Worm (Caenorhabditis elegans): ENCODE data around the gene F26G1.1.

Gene F26G1.1

DNA sequence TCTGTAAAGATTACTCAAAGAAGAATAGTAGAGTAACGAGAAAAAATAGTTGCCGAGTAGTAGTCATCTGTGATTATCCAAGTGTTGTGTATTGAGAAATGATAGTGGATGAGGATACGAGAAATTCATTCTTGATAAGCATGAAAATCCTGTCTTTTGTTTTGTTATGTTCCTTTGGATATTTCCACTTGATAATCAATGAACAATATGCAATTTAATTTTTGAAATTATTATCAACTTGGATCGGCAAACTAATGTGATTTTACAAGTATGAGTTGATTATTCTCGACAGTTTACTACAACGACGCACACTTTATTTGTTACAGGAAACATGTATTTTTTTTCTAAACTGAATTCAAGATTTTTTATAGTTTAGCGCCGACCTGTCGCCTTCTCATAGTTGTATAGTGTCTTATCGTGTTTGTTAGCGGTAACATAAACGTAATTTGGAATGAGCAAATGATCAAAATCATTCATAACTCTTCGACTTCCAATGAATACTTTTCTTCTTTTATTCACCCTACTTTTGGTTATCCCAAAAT is 17.5 kb upstream of the F26G1.1 start, which contains the start of the genes F26G1.9 and F26G1.10:
Gene F26G1.9, minus strand, starts transcription at position 101 of the 542 bp plus-strand sequence.
Gene F26G1.10, plus strand, starts transcription at position 492 of the 542 bp plus-strand sequence.
- TF ChIP-seq lin-13 (GFP tag; optimal IDR thresholded peaks at IDR 0.05) (no peak), aha-1 (tag) (peak; percentile 22)

DNA sequence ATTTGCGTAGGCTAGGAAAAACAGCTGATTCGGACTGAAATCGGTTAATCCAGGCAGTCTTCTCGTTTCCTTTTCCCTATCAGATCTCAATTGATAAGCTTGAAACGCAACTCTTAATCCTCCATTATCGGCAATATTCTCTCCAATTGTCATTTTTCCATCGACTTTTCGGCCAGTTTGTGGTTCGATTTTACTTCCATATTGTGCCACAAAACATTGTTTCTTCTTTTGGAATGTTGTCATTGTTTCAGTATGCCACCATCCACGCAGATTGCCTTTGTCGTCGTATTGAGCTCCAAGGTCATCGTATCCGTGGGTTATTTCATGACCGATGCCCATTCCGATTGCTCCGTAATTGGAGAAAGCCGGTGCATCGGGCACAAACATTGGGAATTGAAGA is 15.6 kb upstream of the F26G1.1 start:
- TF ChIP-seq unc-62 (GFP tag; optimal IDR thresholded peaks at IDR 0.05 in 1 of 2) (peak in 1 of 2 experiments; percentile 96), unc-62 (tag; optimal IDR thresholded peaks at IDR 0.05) (no peak), F49E8.2 (tag; optimal IDR thresholded peaks at IDR 0.05; ENCODE audit: borderline replicate concordance) (no peak), mes-2 (tag; optimal IDR thresholded peaks at IDR 0.05; ENCODE audit: poor library complexity, severe bottlenecking) (no peak), dmd-9 (GFP tag; IDR thresholded peaks at IDR 0.05) (no peak)

- TF ChIP-seq dve-1 (tag; optimal IDR thresholded peaks at IDR 0.05; ENCODE audit: insufficient read depth), result peak; percentile 62
- peak; percentile 86 for TF ChIP-seq pqm-1 (tag; optimal IDR thresholded peaks at IDR 0.05)
- peak; percentile 42 for TF ChIP-seq hlh-11 (tag; optimal IDR thresholded peaks at IDR 0.05)
- TF ChIP-seq nhr-111 (GFP tag; optimal IDR thresholded peaks at IDR 0.05), result no peak
- TF ChIP-seq daf-16 (GFP tag; optimal IDR thresholded peaks at IDR 0.05), result no peak
- TF ChIP-seq daf-16 (tag; optimal IDR thresholded peaks at IDR 0.05), result peak; percentile 73
Observed at ce11 chrII:4776933-4777332, 14.5 kb upstream of the F26G1.1 start, which contains the start of gene F26G1.11. Gene F26G1.11 (plus strand): TSS chrII:4777137.

- no peak for TF ChIP-seq ces-1 (GFP tag; optimal IDR thresholded peaks at IDR 0.05)
- TF ChIP-seq nhr-10 (tag; optimal IDR thresholded peaks at IDR 0.05), result no peak
- TF ChIP-seq egl-27 (tag; optimal IDR thresholded peaks at IDR 0.05), result no peak
Observed at ce11 chrII:4779753-4780152, 11.7 kb upstream of the F26G1.1 start.

DNA sequence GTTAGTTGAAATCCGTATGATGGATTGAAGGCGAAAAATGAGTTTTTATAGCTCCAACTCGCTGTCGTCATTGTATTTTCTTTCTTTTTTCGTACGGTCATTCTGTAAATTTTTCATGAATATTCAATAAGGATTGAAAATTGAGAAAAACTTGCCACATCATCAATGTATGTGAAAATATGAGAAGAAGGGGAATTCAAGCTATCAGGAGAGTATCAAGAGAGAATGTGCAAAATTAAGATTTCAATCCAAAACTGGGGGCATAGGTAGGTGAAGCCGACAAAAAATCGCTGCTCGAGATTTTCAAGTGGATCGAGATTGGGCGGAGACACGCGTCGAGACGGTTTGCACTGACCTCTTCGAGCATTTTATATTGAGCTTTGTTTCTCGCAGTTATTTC is 7.0 kb upstream of the F26G1.1 start, which contains the start of gene nep-12:
Gene nep-12, minus strand, starts transcription at position 101 of the 400 bp plus-strand sequence.
- TF ChIP-seq set-16 (GFP tag; IDR thresholded peaks at IDR 0.05), result no peak
- no peak for TF ChIP-seq Y5F2A.4 (GFP tag; optimal IDR thresholded peaks at IDR 0.05)
- no peak for TF ChIP-seq R02D3.7 (tag; optimal IDR thresholded peaks at IDR 0.05)
- TF ChIP-seq Y105C5A.15 (GFP tag; IDR thresholded peaks at IDR 0.05), result no peak

ce11 chrII:4786181-4786580 is 5.2 kb upstream of the F26G1.1 start, which contains the start of gene msp-3:
Gene msp-3 (minus strand): TSS chrII:4786281.
- TF ChIP-seq cey-2 (tag; optimal IDR thresholded peaks at IDR 0.05; ENCODE audit: borderline replicate concordance, insufficient read depth) (no peak), ceh-82 (tag; optimal IDR thresholded peaks at IDR 0.05) (no peak), unc-62 (GFP tag; optimal IDR thresholded peaks at IDR 0.05 in 1 of 2) (no peak), unc-62 (tag; optimal IDR thresholded peaks at IDR 0.05) (no peak), F26F4.8 (GFP tag; conservative IDR thresholded peaks at IDR 0.05) (no peak), F49E8.2 (tag; optimal IDR thresholded peaks at IDR 0.05; ENCODE audit: borderline replicate concordance) (no peak), lin-29 (GFP tag; IDR thresholded peaks at IDR 0.05) (no peak), ZK337.2 (GFP tag; IDR thresholded peaks at IDR 0.05) (no peak), daf-19 (GFP tag; conservative IDR thresholded peaks at IDR 0.05) (no peak), gei-8 (GFP tag; optimal IDR thresholded peaks at IDR 0.05) (no peak), dve-1 (tag; optimal IDR thresholded peaks at IDR 0.05; ENCODE audit: insufficient read depth) (no peak), tra-1 (GFP tag; IDR thresholded peaks at IDR 0.05) (no peak)

DNA sequence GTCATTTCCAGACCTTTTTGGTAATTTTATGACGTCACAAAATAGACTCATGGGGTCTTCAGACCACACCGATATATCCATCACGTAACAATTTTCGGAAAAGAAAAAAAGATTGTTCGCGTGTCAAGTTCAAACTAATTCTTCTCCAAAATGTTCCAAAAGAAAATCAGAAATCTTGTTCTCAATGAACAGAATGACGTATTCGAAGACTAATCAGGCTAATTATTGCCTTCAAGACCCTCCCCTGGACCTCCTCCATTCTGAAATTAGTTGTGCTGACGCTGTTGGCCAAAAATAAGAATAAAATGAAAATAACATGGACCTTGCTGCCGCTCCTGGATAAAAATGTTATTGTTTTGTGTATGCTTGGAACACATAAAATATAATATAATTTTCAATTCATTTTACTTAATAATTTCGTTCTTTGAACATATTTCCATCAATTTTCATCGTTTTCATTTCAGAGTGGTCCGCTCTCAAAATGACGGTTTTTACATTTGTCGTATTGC is 1.5 kb upstream of the F26G1.1 start, which contains the start of gene F26G1.15:
Gene F26G1.15, plus strand, starts transcription at position 459 of the 509 bp plus-strand sequence.
- TF ChIP-seq T20F7.1 (GFP tag; optimal IDR thresholded peaks at IDR 0.05) (no peak), aha-1 (tag) (peak; percentile 35), jun-1 (tag; optimal IDR thresholded peaks at IDR 0.05) (no peak), nhr-28 (tag; optimal IDR thresholded peaks at IDR 0.05) (no peak), lin-1 (GFP tag; IDR thresholded peaks at IDR 0.05) (no peak), aly-2 (tag; optimal IDR thresholded peaks at IDR 0.05) (no peak), lin-39 (tag; optimal IDR thresholded peaks at IDR 0.05) (no peak), unc-62 (GFP tag; optimal IDR thresholded peaks at IDR 0.05 in 1 of 2) (peak in 1 of 2 experiments; percentile 94), unc-62 (tag; optimal IDR thresholded peaks at IDR 0.05) (no peak)
